Fruit fly (Drosophila melanogaster) whole organism, pupa: ENCODE results near the gene isoQC.
A peak's percentile ranks its signal among the peaks of the same experiment; 100 is the strongest.

Experiments used
- CG10348 ChIP-seq: fragments of 200-800 bp; sonication (Bioruptor generic); IDR thresholded peaks from 2 replicates; pipeline ENCODE4 v1.3.6; 2022; ENCODE audit warnings: missing biosample characterization, missing genetic modification characterization
- CG12605 ChIP-seq: fragments of 200-800 bp; sonication (Bioruptor generic); IDR thresholded peaks from 2 replicates; pipeline ENCODE4 v1.3.6; 2022; ENCODE audit warnings: missing biosample characterization, missing genetic modification characterization
- CG13204 ChIP-seq: fragments of 200-800 bp; sonication (Bioruptor generic); optimal IDR thresholded peaks from 2 replicates; lab custom pipeline; 2018; ENCODE audit warnings: missing biosample characterization, mild to moderate bottlenecking, missing genetic modification characterization, moderate library complexity
- CG14655 ChIP-seq: fragments of 200-800 bp; sonication (Bioruptor generic); optimal IDR thresholded peaks from 3 replicates; lab custom pipeline; 2017; ENCODE audit warnings: mild to moderate bottlenecking, missing biosample characterization, missing genetic modification reagents, missing genetic modification characterization
- CG15710 ChIP-seq: fragments of 200-800 bp; sonication (Bioruptor generic); optimal IDR thresholded peaks from 2 replicates; lab custom pipeline; 2018; ENCODE audit warnings: missing biosample characterization, mild to moderate bottlenecking, missing genetic modification characterization, moderate library complexity
- CG17806 ChIP-seq: fragments of 200-800 bp; sonication (Bioruptor generic); optimal IDR thresholded peaks from 2 replicates; lab custom pipeline; 2018; ENCODE audit warnings: missing biosample characterization, mild to moderate bottlenecking, missing genetic modification characterization, moderate library complexity
- CG32121 ChIP-seq: fragments of 200-800 bp; sonication (Bioruptor generic); IDR thresholded peaks from 2 replicates; pipeline ENCODE4 v1.3.6; 2022; ENCODE audit warnings: missing biosample characterization, missing genetic modification characterization
- CG34367 ChIP-seq: fragments of 200-800 bp; sonication (Bioruptor generic); optimal IDR thresholded peaks from 2 replicates; lab custom pipeline; 2018; ENCODE audit warnings: missing biosample characterization, mild to moderate bottlenecking, missing genetic modification characterization
- CG4496 ChIP-seq: fragments of 200-800 bp; sonication (Bioruptor generic); IDR thresholded peaks from 3 replicates; pipeline ENCODE4 v1.3.6; 2022; ENCODE audit warnings: missing biosample characterization, missing genetic modification characterization
- CG8159 ChIP-seq: fragments of 200-800 bp; sonication (Bioruptor generic); optimal IDR thresholded peaks from 3 replicates; lab custom pipeline; 2018; ENCODE audit warnings: missing biosample characterization, mild to moderate bottlenecking, missing genetic modification characterization, moderate library complexity
- CG8301 ChIP-seq: fragments of 200-800 bp; sonication (Bioruptor generic); optimal IDR thresholded peaks from 2 replicates; lab custom pipeline; 2018; ENCODE audit warnings: missing biosample characterization, mild to moderate bottlenecking, missing genetic modification characterization
- CG9948 ChIP-seq: fragments of 200-800 bp; sonication (Bioruptor generic); optimal IDR thresholded peaks from 2 replicates; lab custom pipeline; 2018; ENCODE audit warnings: missing biosample characterization, mild to moderate bottlenecking, missing genetic modification characterization, moderate library complexity
- D1 ChIP-seq: fragments of 200-800 bp; sonication (Bioruptor generic); optimal IDR thresholded peaks from 2 replicates; lab custom pipeline; 2018; ENCODE audit warnings: missing biosample characterization, mild to moderate bottlenecking, missing genetic modification characterization, moderate library complexity
- EcR ChIP-seq: fragments of 200-800 bp; sonication (Bioruptor generic); optimal IDR thresholded peaks from 3 replicates; lab custom pipeline; 2019; ENCODE audit warnings: missing biosample characterization, missing genetic modification characterization, mild to moderate bottlenecking, moderate library complexity, missing genetic modification reagents
- Ets98B ChIP-seq: fragments of 200-800 bp; sonication (Bioruptor generic); IDR thresholded peaks from 2 replicates; pipeline ENCODE4 v1.3.6; 2022; ENCODE audit warnings: missing biosample characterization, missing genetic modification characterization
- Pif1A ChIP-seq: fragments of 200-800 bp; sonication (Bioruptor generic); optimal IDR thresholded peaks from 3 replicates; lab custom pipeline; 2016; ENCODE audit warnings: missing biosample characterization, missing genetic modification characterization
- Pif1B ChIP-seq: fragments of 200-800 bp; sonication (Bioruptor generic); optimal IDR thresholded peaks from 3 replicates; lab custom pipeline; 2016; ENCODE audit warnings: missing biosample characterization, missing genetic modification characterization
- Snoo ChIP-seq: fragments of 200-800 bp; sonication (Bioruptor generic); optimal IDR thresholded peaks from 3 replicates; lab custom pipeline; 2017; ENCODE audit warnings: missing biosample characterization, mild to moderate bottlenecking, missing genetic modification characterization, inconsistent platforms
- fd96Ca ChIP-seq: fragments of 200-800 bp; sonication (Bioruptor generic); IDR thresholded peaks from 3 replicates; pipeline ENCODE4 v1.3.6; 2022; ENCODE audit warnings: missing biosample characterization, missing genetic modification characterization
- gl ChIP-seq: fragments of 200-800 bp; sonication (Bioruptor generic); optimal IDR thresholded peaks from 2 replicates; lab custom pipeline; 2018; ENCODE audit warnings: missing biosample characterization, mild to moderate bottlenecking, missing genetic modification characterization
- rn ChIP-seq: fragments of 200-800 bp; sonication (Bioruptor generic); IDR thresholded peaks from 2 replicates; pipeline ENCODE4 v1.3.6; 2022; ENCODE audit warnings: missing biosample characterization, missing genetic modification characterization

Gene isoQC

DNA sequence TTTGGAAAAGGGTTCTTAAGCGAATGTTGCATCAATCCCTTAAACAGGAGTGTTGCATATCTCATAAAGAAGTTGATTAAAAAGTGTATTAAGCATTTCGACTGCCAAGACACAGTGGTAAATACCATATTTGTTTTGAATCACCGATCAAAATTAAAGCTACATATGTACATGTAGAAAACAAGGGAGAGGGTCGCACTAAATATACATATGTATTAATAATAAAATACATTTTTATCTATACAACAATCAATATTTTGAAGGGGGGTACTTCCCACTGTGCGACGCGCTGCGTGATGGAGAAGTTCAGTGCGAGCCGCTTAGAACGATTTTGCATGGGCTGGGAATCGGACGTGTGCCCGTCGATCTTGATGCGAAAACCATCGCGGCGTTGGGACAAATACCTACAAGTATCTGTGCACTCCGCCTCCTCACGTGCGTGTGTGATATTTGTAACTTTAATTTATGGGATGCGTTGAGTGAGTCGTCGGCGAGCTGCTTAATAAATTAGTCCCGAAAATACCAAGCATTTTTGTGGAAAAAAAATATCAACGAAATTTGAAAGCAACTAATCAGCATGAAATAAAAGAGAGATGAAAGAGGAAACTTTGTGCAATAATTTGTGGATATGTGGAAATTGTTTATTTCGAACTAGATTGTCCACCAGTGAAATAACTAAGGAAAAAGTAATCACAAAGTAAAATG is 29.3 kb upstream of the isoQC start:
- peak; percentile 86 for TF ChIP-seq CG14655 (GFP tag; lab: Kevin White, UChicago)
- TF ChIP-seq rn (GFP tag; lab: Robert Waterston, UW), result peak; percentile 80
- peak; percentile 85 for TF ChIP-seq CG8301 (tag; lab: Kevin White, UChicago)
- no peak for TF ChIP-seq CG10348 (GFP tag; lab: Robert Waterston, UW)
- TF ChIP-seq Snoo, result peak; percentile 91
- TF ChIP-seq fd96Ca (GFP tag; lab: Robert Waterston, UW), result peak; percentile 86
- peak; percentile 76 for TF ChIP-seq gl (tag; lab: Kevin White, UChicago)
- TF ChIP-seq CG9948, result peak; percentile 85
- TF ChIP-seq D1 (tag; lab: Kevin White, UChicago), result peak; percentile 65
- TF ChIP-seq CG12605 (GFP tag; lab: Robert Waterston, UW), result peak; percentile 91
- no peak for TF ChIP-seq CG13204 (GFP tag; lab: Kevin White, UChicago)
- TF ChIP-seq Pif1B, result peak; percentile 92
- no peak for TF ChIP-seq EcR (GFP tag; lab: Kevin White, UChicago)
- peak; percentile 86 for TF ChIP-seq CG8159 (tag; lab: Kevin White, UChicago)
- peak; percentile 95 for TF ChIP-seq CG4496 (GFP tag; lab: Robert Waterston, UW)
- peak; percentile 83 for TF ChIP-seq CG34367
- TF ChIP-seq CG15710 (tag; lab: Kevin White, UChicago), result peak; percentile 80
- peak; percentile 88 for TF ChIP-seq Pif1A (GFP tag; lab: Kevin White, UChicago)
- TF ChIP-seq Ets98B (GFP tag; lab: Robert Waterston, UW), result peak; percentile 91
- peak; percentile 85 for TF ChIP-seq CG32121 (GFP tag; lab: Robert Waterston, UW)
- peak; percentile 88 for TF ChIP-seq CG17806 (tag; lab: Kevin White, UChicago)

DNA sequence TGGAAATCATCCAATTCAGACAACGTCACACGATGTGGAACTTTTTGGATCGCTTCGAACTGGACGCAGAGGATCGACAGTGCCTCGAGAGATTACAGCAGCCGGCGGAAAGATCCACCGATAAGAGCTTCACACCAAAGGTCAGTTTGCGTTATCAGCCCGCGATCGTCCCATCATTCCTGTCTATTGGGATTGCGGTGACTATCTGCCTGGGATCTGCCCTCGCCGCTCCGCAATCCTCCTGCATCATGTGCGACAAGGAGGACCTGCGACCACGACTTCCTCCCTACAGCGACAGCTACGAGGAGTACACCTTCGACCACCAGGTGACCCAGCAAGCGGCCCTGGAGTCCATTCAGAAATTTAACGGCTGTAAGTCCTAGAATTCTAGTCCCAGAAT is 28.2 kb upstream of the isoQC start:
- TF ChIP-seq CG8159 (tag; lab: Kevin White, UChicago), result no peak
- no peak for TF ChIP-seq CG8301 (tag; lab: Kevin White, UChicago)
- TF ChIP-seq CG17806 (tag; lab: Kevin White, UChicago), result no peak
- no peak for TF ChIP-seq CG12605 (GFP tag; lab: Robert Waterston, UW)
- no peak for TF ChIP-seq EcR (GFP tag; lab: Kevin White, UChicago)
- no peak for TF ChIP-seq CG32121 (GFP tag; lab: Robert Waterston, UW)
- TF ChIP-seq CG10348 (GFP tag; lab: Robert Waterston, UW), result no peak
- no peak for TF ChIP-seq CG14655 (GFP tag; lab: Kevin White, UChicago)
- TF ChIP-seq gl (tag; lab: Kevin White, UChicago), result no peak
- TF ChIP-seq fd96Ca (GFP tag; lab: Robert Waterston, UW), result no peak
- TF ChIP-seq Ets98B (GFP tag; lab: Robert Waterston, UW), result no peak
- no peak for TF ChIP-seq CG4496 (GFP tag; lab: Robert Waterston, UW)
- TF ChIP-seq Pif1B, result no peak
- no peak for TF ChIP-seq CG34367
- no peak for TF ChIP-seq Pif1A (GFP tag; lab: Kevin White, UChicago)
- TF ChIP-seq Snoo, result no peak
- TF ChIP-seq D1 (tag; lab: Kevin White, UChicago), result no peak
- TF ChIP-seq CG9948, result no peak
- TF ChIP-seq rn (GFP tag; lab: Robert Waterston, UW), result no peak
- TF ChIP-seq, all 21 proteins: peak for 0

- TF ChIP-seq CG12605 (GFP tag; lab: Robert Waterston, UW) (no peak), CG10348 (GFP tag; lab: Robert Waterston, UW) (no peak), CG8301 (tag; lab: Kevin White, UChicago) (peak; percentile 20), CG14655 (GFP tag; lab: Kevin White, UChicago) (peak; percentile 44), D1 (tag; lab: Kevin White, UChicago) (no peak), EcR (GFP tag; lab: Kevin White, UChicago) (no peak), fd96Ca (GFP tag; lab: Robert Waterston, UW) (no peak), CG9948 (no peak), CG8159 (tag; lab: Kevin White, UChicago) (no peak), CG32121 (GFP tag; lab: Robert Waterston, UW) (no peak), CG4496 (GFP tag; lab: Robert Waterston, UW) (peak; percentile 41; the same call in 1 of the 3 replicates)
- TF ChIP-seq, all 21 proteins: peak for 3
These were observed 26.9 kb upstream of the isoQC start for dm6 chr3L:20447337-20447736.

- no peak for TF ChIP-seq CG15710 (tag; lab: Kevin White, UChicago)
- TF ChIP-seq rn (GFP tag; lab: Robert Waterston, UW), result no peak
- TF ChIP-seq CG14655 (GFP tag; lab: Kevin White, UChicago), result no peak
- no peak for TF ChIP-seq CG4496 (GFP tag; lab: Robert Waterston, UW)
- peak; percentile 36 for TF ChIP-seq Pif1B
- no peak for TF ChIP-seq EcR (GFP tag; lab: Kevin White, UChicago)
- peak; percentile 12 for TF ChIP-seq CG8159 (tag; lab: Kevin White, UChicago)
- no peak for TF ChIP-seq gl (tag; lab: Kevin White, UChicago)
- TF ChIP-seq CG8301 (tag; lab: Kevin White, UChicago), result no peak
- TF ChIP-seq fd96Ca (GFP tag; lab: Robert Waterston, UW), result no peak
- no peak for TF ChIP-seq CG13204 (GFP tag; lab: Kevin White, UChicago)
- no peak for TF ChIP-seq CG12605 (GFP tag; lab: Robert Waterston, UW)
- TF ChIP-seq CG9948, result no peak
- TF ChIP-seq CG34367, result no peak
- no peak for TF ChIP-seq D1 (tag; lab: Kevin White, UChicago)
- no peak for TF ChIP-seq CG10348 (GFP tag; lab: Robert Waterston, UW)
- no peak for TF ChIP-seq Ets98B (GFP tag; lab: Robert Waterston, UW)
- peak; percentile 54 for TF ChIP-seq Snoo
- TF ChIP-seq CG32121 (GFP tag; lab: Robert Waterston, UW), result no peak
- no peak for TF ChIP-seq Pif1A (GFP tag; lab: Kevin White, UChicago)
- no peak for TF ChIP-seq CG17806 (tag; lab: Kevin White, UChicago)
These were observed 26.3 kb upstream of the isoQC start for dm6 chr3L:20447957-20448356.

dm6 chr3L:20448773-20449172 is 25.5 kb upstream of the isoQC start:
- TF ChIP-seq CG13204 (GFP tag; lab: Kevin White, UChicago) (no peak), Snoo (no peak), CG4496 (GFP tag; lab: Robert Waterston, UW) (no peak), CG14655 (GFP tag; lab: Kevin White, UChicago) (no peak), EcR (GFP tag; lab: Kevin White, UChicago) (no peak), CG8301 (tag; lab: Kevin White, UChicago) (no peak), CG8159 (tag; lab: Kevin White, UChicago) (no peak), Ets98B (GFP tag; lab: Robert Waterston, UW) (no peak), CG15710 (tag; lab: Kevin White, UChicago) (no peak), CG12605 (GFP tag; lab: Robert Waterston, UW) (no peak), CG10348 (GFP tag; lab: Robert Waterston, UW) (no peak), fd96Ca (GFP tag; lab: Robert Waterston, UW) (no peak), rn (GFP tag; lab: Robert Waterston, UW) (no peak), Pif1B (no peak), CG9948 (no peak), Pif1A (GFP tag; lab: Kevin White, UChicago) (no peak), D1 (tag; lab: Kevin White, UChicago) (no peak), CG34367 (no peak)
